Worm (Caenorhabditis elegans) whole organism, early embryonic: Measurements from ENCODE around the gene fipr-9.

ENCODE experiments used
- ceh-13 ChIP-seq: fragments of 200-800 bp; sonication (Bioruptor generic); optimal IDR thresholded peaks from 2 replicates; lab custom pipeline; 2018; ENCODE audit warnings: mild to moderate bottlenecking, missing genetic modification characterization, missing compliant biosample characterization
- ets-7 ChIP-seq: sonication (generic microtip); optimal IDR thresholded peaks from 2 replicates; lab custom pipeline; 2016; ENCODE audit warnings: missing genotype, missing genetic modification characterization, missing compliant biosample characterization
- flt-1 ChIP-seq: fragments of 200-800 bp; sonication (Bioruptor generic); IDR thresholded peaks from 2 replicates; pipeline ENCODE4 v1.3.6; 2022; ENCODE audit warnings: missing genetic modification characterization, missing compliant biosample characterization

DNA sequence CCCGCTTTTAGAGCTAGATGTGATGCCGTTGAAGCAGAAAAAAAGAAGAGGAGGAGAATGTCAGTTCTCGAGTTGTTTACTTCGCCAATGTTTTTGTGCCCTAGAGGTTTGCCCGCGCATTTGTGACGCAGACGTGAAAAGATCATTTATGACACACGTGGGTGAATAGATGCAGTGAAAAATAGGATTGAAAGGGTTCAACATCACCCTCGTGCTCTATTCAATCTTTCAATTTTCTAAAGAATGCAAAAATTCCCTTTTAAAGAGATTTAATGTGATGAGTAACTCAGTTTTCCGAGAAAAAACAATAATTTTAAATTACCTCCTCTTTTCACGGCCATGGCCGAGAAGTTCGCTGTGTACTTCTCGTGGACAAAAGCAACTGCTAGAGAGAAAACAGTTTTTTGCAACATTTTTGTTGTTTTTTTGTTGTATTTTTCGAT is 25.0 kb downstream of the fipr-9 start:
- TF ChIP-seq flt-1 (GFP tag; lab: Robert Waterston, UW) (no peak), ceh-13 (GFP tag; lab: Kevin White, UChicago) (no peak), ets-7 (tag; lab: Kevin White, UChicago) (no peak)
